Worm (Caenorhabditis elegans) whole organism, midembryonic: ENCODE data around the gene T21E8.6.

ENCODE experiments used
- T22C8.4 ChIP-seq: fragments of 200-800 bp; sonication (Bioruptor generic); IDR thresholded peaks from 2 replicates; pipeline ENCODE4 v1.3.6; 2022; ENCODE audit warnings: missing genetic modification characterization, missing compliant biosample characterization
- flt-1 ChIP-seq: fragments of 200-800 bp; sonication (Bioruptor generic); IDR thresholded peaks from 2 replicates; pipeline ENCODE4 v1.3.6; 2022; ENCODE audit warnings: missing genetic modification characterization, missing compliant biosample characterization
- klf-2 ChIP-seq: fragments of 200-800 bp; sonication (Bioruptor generic); conservative IDR thresholded peaks from 2 replicates; pipeline ENCODE4 v1.3.6; 2022; ENCODE audit warnings: missing genetic modification reagents, missing genetic modification characterization, missing compliant biosample characterization
- ref-1 ChIP-seq: fragments of 200-800 bp; sonication (Bioruptor generic); conservative IDR thresholded peaks from 2 replicates; pipeline ENCODE4 v1.3.6; 2022; ENCODE audit warnings: missing genetic modification reagents, missing genetic modification characterization, missing compliant biosample characterization
- tab-1 ChIP-seq: fragments of 200-800 bp; sonication (Bioruptor generic); IDR thresholded peaks from 2 replicates; pipeline ENCODE4 v1.3.6; 2022; ENCODE audit warnings: missing genetic modification characterization, missing compliant biosample characterization
- ztf-29 ChIP-seq: fragments of 200-800 bp; sonication (Bioruptor generic); IDR thresholded peaks from 2 replicates; pipeline ENCODE4 v1.3.6; 2022; ENCODE audit warnings: missing genetic modification reagents, missing genetic modification characterization, missing compliant biosample characterization

DNA sequence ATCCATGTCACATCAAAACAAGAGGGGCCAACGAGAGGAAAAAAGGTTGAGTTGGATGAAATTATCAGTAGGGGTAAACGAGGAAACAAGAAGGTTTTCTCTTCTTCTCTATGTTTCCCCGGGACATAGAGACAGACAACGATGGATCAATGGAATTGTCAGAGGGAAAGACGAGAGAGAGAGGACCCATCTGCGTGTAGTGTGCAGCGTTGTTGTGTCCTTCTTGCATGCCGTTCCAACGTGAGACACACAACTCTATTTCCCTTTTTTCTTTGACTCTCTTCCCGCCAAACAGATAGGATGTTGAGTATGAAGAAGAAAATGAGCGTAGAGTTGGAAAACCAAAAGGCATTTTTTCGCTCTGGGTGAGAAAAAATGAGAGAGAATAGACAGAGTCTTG is 18.9 kb downstream of the T21E8.6 start:
- TF ChIP-seq ref-1 (GFP tag; lab: Robert Waterston, UW) = no peak
- no peak for TF ChIP-seq T22C8.4 (GFP tag; lab: Robert Waterston, UW)
- no peak for TF ChIP-seq tab-1 (GFP tag; lab: Robert Waterston, UW)
- TF ChIP-seq flt-1 = no peak
- TF ChIP-seq ztf-29 = no peak
- no peak for TF ChIP-seq klf-2 (GFP tag; lab: Robert Waterston, UW)
